Worm (Caenorhabditis elegans) whole organism, L4/young adult: Measurements from ENCODE around the gene T10C6.10.
"Not testable (repeated sequence)": the region's sequence is repeated elsewhere in the genome, so short reads cannot be mapped to it uniquely, and the experiment has no call there.

Experiments used
- dao-5 ChIP-seq: sonication (generic microtip); optimal IDR thresholded peaks from 2 replicates; lab custom pipeline; 2016; ENCODE audit warnings: missing genotype, missing genetic modification characterization, moderate library complexity, missing compliant biosample characterization
- him-1 ChIP-seq: sonication (generic microtip); optimal IDR thresholded peaks from 2 replicates; lab custom pipeline; 2016; ENCODE audit warnings: missing genotype, missing genetic modification reagents, missing genetic modification characterization, missing compliant biosample characterization

DNA sequence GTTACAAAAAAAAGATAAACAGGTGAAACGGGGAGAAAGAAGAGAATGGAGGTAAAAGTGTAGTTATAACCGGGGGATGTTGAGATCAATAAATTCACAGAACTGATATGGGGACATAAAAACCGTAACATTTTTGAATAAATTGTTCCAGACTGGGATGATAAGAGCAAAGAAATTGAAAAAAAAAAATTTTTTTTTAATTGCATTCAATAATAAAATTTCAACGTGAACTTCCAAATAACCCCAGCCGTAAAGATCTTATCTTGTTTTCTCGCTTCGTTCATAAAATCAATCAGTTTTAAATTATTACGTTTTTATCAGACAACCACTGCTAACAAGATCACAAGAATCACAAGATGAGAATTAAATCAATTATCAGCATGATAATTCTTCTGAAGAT is 44.4 kb upstream of the T10C6.10 start, which contains the start of gene C06C6.7:
- TF ChIP-seq him-1; dao-5 (tag; lab: Kevin White, UChicago): not testable (repeated sequence)
